Fruit fly (Drosophila melanogaster) whole organism, pupa: ENCODE measurements around the gene CG5860.

ENCODE experiments used
- CG10348 ChIP-seq: fragments of 200-800 bp; sonication (Bioruptor generic); IDR thresholded peaks from 2 replicates; pipeline ENCODE4 v1.3.6; 2022; ENCODE audit warnings: missing biosample characterization, missing genetic modification characterization
- CG12605 ChIP-seq: fragments of 200-800 bp; sonication (Bioruptor generic); IDR thresholded peaks from 2 replicates; pipeline ENCODE4 v1.3.6; 2022; ENCODE audit warnings: missing biosample characterization, missing genetic modification characterization
- CG13204 ChIP-seq: fragments of 200-800 bp; sonication (Bioruptor generic); optimal IDR thresholded peaks from 2 replicates; lab custom pipeline; 2018; ENCODE audit warnings: missing biosample characterization, mild to moderate bottlenecking, missing genetic modification characterization, moderate library complexity
- CG14655 ChIP-seq: fragments of 200-800 bp; sonication (Bioruptor generic); optimal IDR thresholded peaks from 3 replicates; lab custom pipeline; 2017; ENCODE audit warnings: mild to moderate bottlenecking, missing biosample characterization, missing genetic modification reagents, missing genetic modification characterization
- CG15710 ChIP-seq: fragments of 200-800 bp; sonication (Bioruptor generic); optimal IDR thresholded peaks from 2 replicates; lab custom pipeline; 2018; ENCODE audit warnings: missing biosample characterization, mild to moderate bottlenecking, missing genetic modification characterization, moderate library complexity
- CG17806 ChIP-seq: fragments of 200-800 bp; sonication (Bioruptor generic); optimal IDR thresholded peaks from 2 replicates; lab custom pipeline; 2018; ENCODE audit warnings: missing biosample characterization, mild to moderate bottlenecking, missing genetic modification characterization, moderate library complexity
- CG32121 ChIP-seq: fragments of 200-800 bp; sonication (Bioruptor generic); IDR thresholded peaks from 2 replicates; pipeline ENCODE4 v1.3.6; 2022; ENCODE audit warnings: missing biosample characterization, missing genetic modification characterization
- CG34367 ChIP-seq: fragments of 200-800 bp; sonication (Bioruptor generic); optimal IDR thresholded peaks from 2 replicates; lab custom pipeline; 2018; ENCODE audit warnings: missing biosample characterization, mild to moderate bottlenecking, missing genetic modification characterization
- CG4496 ChIP-seq: fragments of 200-800 bp; sonication (Bioruptor generic); IDR thresholded peaks from 3 replicates; pipeline ENCODE4 v1.3.6; 2022; ENCODE audit warnings: missing biosample characterization, missing genetic modification characterization
- CG8159 ChIP-seq: fragments of 200-800 bp; sonication (Bioruptor generic); optimal IDR thresholded peaks from 3 replicates; lab custom pipeline; 2018; ENCODE audit warnings: missing biosample characterization, mild to moderate bottlenecking, missing genetic modification characterization, moderate library complexity
- CG8301 ChIP-seq: fragments of 200-800 bp; sonication (Bioruptor generic); optimal IDR thresholded peaks from 2 replicates; lab custom pipeline; 2018; ENCODE audit warnings: missing biosample characterization, mild to moderate bottlenecking, missing genetic modification characterization
- CG9948 ChIP-seq: fragments of 200-800 bp; sonication (Bioruptor generic); optimal IDR thresholded peaks from 2 replicates; lab custom pipeline; 2018; ENCODE audit warnings: missing biosample characterization, mild to moderate bottlenecking, missing genetic modification characterization, moderate library complexity
- D1 ChIP-seq: fragments of 200-800 bp; sonication (Bioruptor generic); optimal IDR thresholded peaks from 2 replicates; lab custom pipeline; 2018; ENCODE audit warnings: missing biosample characterization, mild to moderate bottlenecking, missing genetic modification characterization, moderate library complexity
- EcR ChIP-seq: fragments of 200-800 bp; sonication (Bioruptor generic); optimal IDR thresholded peaks from 3 replicates; lab custom pipeline; 2019; ENCODE audit warnings: missing biosample characterization, missing genetic modification characterization, mild to moderate bottlenecking, moderate library complexity, missing genetic modification reagents
- Ets98B ChIP-seq: fragments of 200-800 bp; sonication (Bioruptor generic); IDR thresholded peaks from 2 replicates; pipeline ENCODE4 v1.3.6; 2022; ENCODE audit warnings: missing biosample characterization, missing genetic modification characterization
- Pif1A ChIP-seq: fragments of 200-800 bp; sonication (Bioruptor generic); optimal IDR thresholded peaks from 3 replicates; lab custom pipeline; 2016; ENCODE audit warnings: missing biosample characterization, missing genetic modification characterization
- Pif1B ChIP-seq: fragments of 200-800 bp; sonication (Bioruptor generic); optimal IDR thresholded peaks from 3 replicates; lab custom pipeline; 2016; ENCODE audit warnings: missing biosample characterization, missing genetic modification characterization
- Snoo ChIP-seq: fragments of 200-800 bp; sonication (Bioruptor generic); optimal IDR thresholded peaks from 3 replicates; lab custom pipeline; 2017; ENCODE audit warnings: missing biosample characterization, mild to moderate bottlenecking, missing genetic modification characterization, inconsistent platforms
- fd96Ca ChIP-seq: fragments of 200-800 bp; sonication (Bioruptor generic); IDR thresholded peaks from 3 replicates; pipeline ENCODE4 v1.3.6; 2022; ENCODE audit warnings: missing biosample characterization, missing genetic modification characterization
- gl ChIP-seq: fragments of 200-800 bp; sonication (Bioruptor generic); optimal IDR thresholded peaks from 2 replicates; lab custom pipeline; 2018; ENCODE audit warnings: missing biosample characterization, mild to moderate bottlenecking, missing genetic modification characterization
- rn ChIP-seq: fragments of 200-800 bp; sonication (Bioruptor generic); IDR thresholded peaks from 2 replicates; pipeline ENCODE4 v1.3.6; 2022; ENCODE audit warnings: missing biosample characterization, missing genetic modification characterization

Gene CG5860

DNA sequence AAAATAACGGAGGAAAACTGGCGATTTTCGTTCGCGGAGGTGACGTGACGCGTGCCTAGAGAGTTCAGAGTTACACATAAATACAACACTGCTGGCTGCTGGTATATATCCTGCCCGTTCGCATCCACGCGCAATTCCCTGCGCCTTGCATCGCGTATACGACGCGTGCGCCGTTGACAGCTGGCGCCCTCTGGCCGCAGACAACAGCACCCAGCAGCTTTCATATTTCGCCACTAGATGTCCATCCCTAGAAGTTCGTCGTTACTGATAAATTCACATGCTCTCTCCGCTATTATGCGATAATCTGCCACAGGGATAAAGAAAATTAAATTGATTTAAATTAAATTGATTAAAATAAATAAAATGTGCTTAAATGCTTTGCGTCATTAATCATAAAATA, 7.0 kb upstream of the CG5860 start, which contains the start of gene Sur-8:
Sur-8 (minus strand) TSS at position 82 of the 400 bp plus-strand sequence.
- TF ChIP-seq D1 (no peak), CG10348 (GFP tag; lab: Robert Waterston, UW) (no peak), CG13204 (no peak), CG9948 (tag; lab: Kevin White, UChicago) (no peak), Ets98B (peak; percentile 41), CG8301 (no peak), Pif1A (peak; percentile 7), CG32121 (GFP tag; lab: Robert Waterston, UW) (no peak; the same call in 1 of the 2 replicates), CG17806 (no peak), Pif1B (GFP tag; lab: Kevin White, UChicago) (no peak), CG12605 (no peak), CG14655 (GFP tag; lab: Kevin White, UChicago) (peak; percentile 25), gl (tag; lab: Kevin White, UChicago) (no peak), Snoo (tag; lab: Kevin White, UChicago) (no peak), CG15710 (tag; lab: Kevin White, UChicago) (no peak), fd96Ca (GFP tag; lab: Robert Waterston, UW) (peak; percentile 42; the same call in 2 of the 3 replicates), rn (GFP tag; lab: Robert Waterston, UW) (peak; percentile 40; the same call in 1 of the 2 replicates), CG4496 (GFP tag; lab: Robert Waterston, UW) (peak; percentile 79), CG8159 (tag; lab: Kevin White, UChicago) (no peak), CG34367 (tag; lab: Kevin White, UChicago) (no peak), EcR (GFP tag; lab: Kevin White, UChicago) (no peak)

DNA sequence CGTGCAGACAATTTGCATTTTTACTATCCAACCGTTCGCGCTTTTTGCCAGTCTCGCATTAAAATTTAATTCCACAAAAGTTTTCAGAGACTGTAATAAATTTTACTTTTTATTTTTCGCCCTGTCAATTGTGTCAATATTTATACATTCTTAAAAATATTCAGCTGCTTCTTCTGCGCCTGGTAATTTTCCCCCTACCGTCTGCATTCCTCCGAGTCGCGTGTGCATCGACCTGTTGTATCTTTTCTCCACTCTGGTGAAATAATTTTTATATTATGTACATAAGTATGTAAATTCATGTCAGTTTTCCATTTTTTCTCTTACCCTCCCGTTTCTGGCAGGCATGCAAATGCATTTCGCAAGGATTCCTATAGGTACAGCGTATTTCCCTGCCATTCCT, 6.2 kb upstream of the CG5860 start, which contains the start of gene CG34279:
CG34279 (minus strand) TSS at position 101 of the 400 bp plus-strand sequence.
- no peak for TF ChIP-seq EcR (GFP tag; lab: Kevin White, UChicago)
- TF ChIP-seq CG12605 = no peak
- no peak for TF ChIP-seq CG14655 (GFP tag; lab: Kevin White, UChicago)
- no peak for TF ChIP-seq CG17806
- no peak for TF ChIP-seq CG8301
- TF ChIP-seq CG34367 (tag; lab: Kevin White, UChicago) = no peak
- no peak for TF ChIP-seq CG4496 (GFP tag; lab: Robert Waterston, UW)
- no peak for TF ChIP-seq CG10348 (GFP tag; lab: Robert Waterston, UW)
- TF ChIP-seq Pif1B (GFP tag; lab: Kevin White, UChicago) = no peak
- no peak for TF ChIP-seq gl (tag; lab: Kevin White, UChicago)
- TF ChIP-seq fd96Ca (GFP tag; lab: Robert Waterston, UW) = no peak
- TF ChIP-seq CG13204 = no peak
- no peak for TF ChIP-seq CG15710 (tag; lab: Kevin White, UChicago)
- no peak for TF ChIP-seq CG9948 (tag; lab: Kevin White, UChicago)
- no peak for TF ChIP-seq Snoo (tag; lab: Kevin White, UChicago)
- TF ChIP-seq CG32121 (GFP tag; lab: Robert Waterston, UW) = no peak
- no peak for TF ChIP-seq CG8159 (tag; lab: Kevin White, UChicago)
- TF ChIP-seq D1 = no peak

DNA sequence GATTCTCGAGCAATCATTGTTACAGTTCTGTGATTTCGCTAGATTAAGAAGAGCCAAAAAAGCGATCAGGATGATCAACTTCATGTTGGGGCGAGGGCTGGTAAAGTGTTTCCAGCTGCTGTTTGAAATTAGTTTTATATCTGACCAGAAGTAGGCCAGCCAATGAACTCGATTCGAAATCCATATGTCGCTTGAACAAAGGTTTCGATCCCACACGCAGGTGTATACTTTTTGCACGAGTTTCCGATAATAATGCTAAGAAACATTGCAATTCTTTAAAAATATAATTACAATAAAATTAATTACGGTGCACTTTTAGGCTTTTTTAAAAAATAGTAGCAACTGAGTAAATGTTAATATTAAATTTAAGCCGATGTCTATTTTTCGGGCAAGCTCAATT, 5.8 kb upstream of the CG5860 start, which contains the start of gene CG34280:
CG34280 (minus strand) TSS at position 101 of the 400 bp plus-strand sequence.
- TF ChIP-seq CG8301 (no peak), rn (GFP tag; lab: Robert Waterston, UW) (no peak), CG15710 (tag; lab: Kevin White, UChicago) (no peak), Ets98B (no peak), CG4496 (GFP tag; lab: Robert Waterston, UW) (no peak), Snoo (tag; lab: Kevin White, UChicago) (no peak), CG17806 (no peak), CG8159 (tag; lab: Kevin White, UChicago) (no peak), Pif1B (GFP tag; lab: Kevin White, UChicago) (no peak), gl (tag; lab: Kevin White, UChicago) (no peak), CG34367 (tag; lab: Kevin White, UChicago) (no peak), CG13204 (no peak), CG14655 (GFP tag; lab: Kevin White, UChicago) (no peak)

DNA sequence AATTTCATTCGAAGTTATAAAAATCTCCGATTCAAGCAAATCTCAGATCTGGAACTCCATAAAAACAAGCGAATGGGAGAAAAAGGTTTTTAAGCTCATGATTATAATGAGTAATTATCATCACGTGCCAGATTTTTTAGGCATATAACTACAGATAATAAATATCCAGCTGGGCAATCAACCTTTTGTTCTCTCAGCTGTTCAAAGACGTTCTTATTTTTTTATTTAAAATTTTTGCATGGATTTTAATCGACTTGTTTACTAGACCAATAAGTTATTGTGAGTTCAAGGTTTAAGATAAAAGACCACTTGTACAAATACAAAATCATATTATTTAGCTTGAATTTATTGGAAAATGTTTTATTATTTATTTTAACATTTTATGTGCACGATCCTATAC, 5.3 kb upstream of the CG5860 start:
- TF ChIP-seq CG4496 (GFP tag; lab: Robert Waterston, UW) (no peak), CG9948 (tag; lab: Kevin White, UChicago) (no peak), Ets98B (no peak), gl (tag; lab: Kevin White, UChicago) (no peak), CG8159 (tag; lab: Kevin White, UChicago) (no peak), EcR (GFP tag; lab: Kevin White, UChicago) (no peak), CG32121 (GFP tag; lab: Robert Waterston, UW) (no peak), Pif1B (GFP tag; lab: Kevin White, UChicago) (no peak), CG14655 (GFP tag; lab: Kevin White, UChicago) (no peak), CG17806 (no peak), D1 (no peak), rn (GFP tag; lab: Robert Waterston, UW) (no peak), CG15710 (tag; lab: Kevin White, UChicago) (no peak), fd96Ca (GFP tag; lab: Robert Waterston, UW) (no peak)

DNA sequence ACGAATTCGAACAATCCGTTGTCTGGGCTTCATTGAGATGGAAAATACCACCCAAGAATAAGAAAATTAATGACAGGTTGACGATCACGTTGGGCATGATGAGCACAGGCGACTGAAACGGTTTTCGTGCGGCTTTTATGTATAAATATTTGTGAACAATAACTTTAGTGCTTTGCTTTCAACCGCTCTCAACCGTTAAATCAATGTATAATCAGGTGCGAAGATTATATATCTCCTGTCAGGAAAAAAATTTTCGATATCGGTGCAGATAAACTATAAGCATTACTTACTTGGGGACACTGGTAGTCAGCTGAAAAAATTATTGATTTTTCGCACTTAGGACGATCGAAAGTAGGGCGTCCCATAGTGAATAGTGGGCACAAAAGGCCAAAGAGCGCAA, 4.4 kb upstream of the CG5860 start, which contains the start of gene CG42823:
CG42823 (minus strand) TSS at position 101 of the 400 bp plus-strand sequence.
- TF ChIP-seq Pif1B (GFP tag; lab: Kevin White, UChicago) = no peak
- TF ChIP-seq CG13204 = no peak
- no peak for TF ChIP-seq CG14655 (GFP tag; lab: Kevin White, UChicago)
- TF ChIP-seq CG34367 (tag; lab: Kevin White, UChicago) = no peak
- no peak for TF ChIP-seq EcR (GFP tag; lab: Kevin White, UChicago)
- TF ChIP-seq D1 = no peak
- TF ChIP-seq gl (tag; lab: Kevin White, UChicago) = no peak
- no peak for TF ChIP-seq CG4496 (GFP tag; lab: Robert Waterston, UW)
- no peak for TF ChIP-seq CG8159 (tag; lab: Kevin White, UChicago)
- no peak for TF ChIP-seq CG10348 (GFP tag; lab: Robert Waterston, UW)
- TF ChIP-seq Ets98B = no peak
- no peak for TF ChIP-seq CG12605
- no peak for TF ChIP-seq CG32121 (GFP tag; lab: Robert Waterston, UW)
